Fruit fly (Drosophila melanogaster) whole organism, pupa: ENCODE results near the gene strat.

ENCODE experiments used
- CG10348 ChIP-seq: fragments of 200-800 bp; sonication (Bioruptor generic); IDR thresholded peaks from 2 replicates; pipeline ENCODE4 v1.3.6; 2022; ENCODE audit warnings: missing biosample characterization, missing genetic modification characterization
- CG12605 ChIP-seq: fragments of 200-800 bp; sonication (Bioruptor generic); IDR thresholded peaks from 2 replicates; pipeline ENCODE4 v1.3.6; 2022; ENCODE audit warnings: missing biosample characterization, missing genetic modification characterization
- CG13204 ChIP-seq: fragments of 200-800 bp; sonication (Bioruptor generic); optimal IDR thresholded peaks from 2 replicates; lab custom pipeline; 2018; ENCODE audit warnings: missing biosample characterization, mild to moderate bottlenecking, missing genetic modification characterization, moderate library complexity
- CG14655 ChIP-seq: fragments of 200-800 bp; sonication (Bioruptor generic); optimal IDR thresholded peaks from 3 replicates; lab custom pipeline; 2017; ENCODE audit warnings: mild to moderate bottlenecking, missing biosample characterization, missing genetic modification reagents, missing genetic modification characterization
- CG15710 ChIP-seq: fragments of 200-800 bp; sonication (Bioruptor generic); optimal IDR thresholded peaks from 2 replicates; lab custom pipeline; 2018; ENCODE audit warnings: missing biosample characterization, mild to moderate bottlenecking, missing genetic modification characterization, moderate library complexity
- CG17806 ChIP-seq: fragments of 200-800 bp; sonication (Bioruptor generic); optimal IDR thresholded peaks from 2 replicates; lab custom pipeline; 2018; ENCODE audit warnings: missing biosample characterization, mild to moderate bottlenecking, missing genetic modification characterization, moderate library complexity
- CG32121 ChIP-seq: fragments of 200-800 bp; sonication (Bioruptor generic); IDR thresholded peaks from 2 replicates; pipeline ENCODE4 v1.3.6; 2022; ENCODE audit warnings: missing biosample characterization, missing genetic modification characterization
- CG34367 ChIP-seq: fragments of 200-800 bp; sonication (Bioruptor generic); optimal IDR thresholded peaks from 2 replicates; lab custom pipeline; 2018; ENCODE audit warnings: missing biosample characterization, mild to moderate bottlenecking, missing genetic modification characterization
- CG4496 ChIP-seq: fragments of 200-800 bp; sonication (Bioruptor generic); IDR thresholded peaks from 3 replicates; pipeline ENCODE4 v1.3.6; 2022; ENCODE audit warnings: missing biosample characterization, missing genetic modification characterization
- CG8159 ChIP-seq: fragments of 200-800 bp; sonication (Bioruptor generic); optimal IDR thresholded peaks from 3 replicates; lab custom pipeline; 2018; ENCODE audit warnings: missing biosample characterization, mild to moderate bottlenecking, missing genetic modification characterization, moderate library complexity
- CG8301 ChIP-seq: fragments of 200-800 bp; sonication (Bioruptor generic); optimal IDR thresholded peaks from 2 replicates; lab custom pipeline; 2018; ENCODE audit warnings: missing biosample characterization, mild to moderate bottlenecking, missing genetic modification characterization
- CG9948 ChIP-seq: fragments of 200-800 bp; sonication (Bioruptor generic); optimal IDR thresholded peaks from 2 replicates; lab custom pipeline; 2018; ENCODE audit warnings: missing biosample characterization, mild to moderate bottlenecking, missing genetic modification characterization, moderate library complexity
- D1 ChIP-seq: fragments of 200-800 bp; sonication (Bioruptor generic); optimal IDR thresholded peaks from 2 replicates; lab custom pipeline; 2018; ENCODE audit warnings: missing biosample characterization, mild to moderate bottlenecking, missing genetic modification characterization, moderate library complexity
- EcR ChIP-seq: fragments of 200-800 bp; sonication (Bioruptor generic); optimal IDR thresholded peaks from 3 replicates; lab custom pipeline; 2019; ENCODE audit warnings: missing biosample characterization, missing genetic modification characterization, mild to moderate bottlenecking, moderate library complexity, missing genetic modification reagents
- Ets98B ChIP-seq: fragments of 200-800 bp; sonication (Bioruptor generic); IDR thresholded peaks from 2 replicates; pipeline ENCODE4 v1.3.6; 2022; ENCODE audit warnings: missing biosample characterization, missing genetic modification characterization
- Pif1A ChIP-seq: fragments of 200-800 bp; sonication (Bioruptor generic); optimal IDR thresholded peaks from 3 replicates; lab custom pipeline; 2016; ENCODE audit warnings: missing biosample characterization, missing genetic modification characterization
- Pif1B ChIP-seq: fragments of 200-800 bp; sonication (Bioruptor generic); optimal IDR thresholded peaks from 3 replicates; lab custom pipeline; 2016; ENCODE audit warnings: missing biosample characterization, missing genetic modification characterization
- Snoo ChIP-seq: fragments of 200-800 bp; sonication (Bioruptor generic); optimal IDR thresholded peaks from 3 replicates; lab custom pipeline; 2017; ENCODE audit warnings: missing biosample characterization, mild to moderate bottlenecking, missing genetic modification characterization, inconsistent platforms
- fd96Ca ChIP-seq: fragments of 200-800 bp; sonication (Bioruptor generic); IDR thresholded peaks from 3 replicates; pipeline ENCODE4 v1.3.6; 2022; ENCODE audit warnings: missing biosample characterization, missing genetic modification characterization
- gl ChIP-seq: fragments of 200-800 bp; sonication (Bioruptor generic); optimal IDR thresholded peaks from 2 replicates; lab custom pipeline; 2018; ENCODE audit warnings: missing biosample characterization, mild to moderate bottlenecking, missing genetic modification characterization
- rn ChIP-seq: fragments of 200-800 bp; sonication (Bioruptor generic); IDR thresholded peaks from 2 replicates; pipeline ENCODE4 v1.3.6; 2022; ENCODE audit warnings: missing biosample characterization, missing genetic modification characterization

Gene strat

dm6 chr2L:8276880-8277279 lies 43.2 kb upstream of the strat start:
- TF ChIP-seq Pif1B (GFP tag; lab: Kevin White, UChicago): no peak
- no peak for TF ChIP-seq CG13204 (GFP tag; lab: Kevin White, UChicago)
- TF ChIP-seq gl (tag; lab: Kevin White, UChicago): no peak
- no peak for TF ChIP-seq CG34367 (tag; lab: Kevin White, UChicago)

DNA sequence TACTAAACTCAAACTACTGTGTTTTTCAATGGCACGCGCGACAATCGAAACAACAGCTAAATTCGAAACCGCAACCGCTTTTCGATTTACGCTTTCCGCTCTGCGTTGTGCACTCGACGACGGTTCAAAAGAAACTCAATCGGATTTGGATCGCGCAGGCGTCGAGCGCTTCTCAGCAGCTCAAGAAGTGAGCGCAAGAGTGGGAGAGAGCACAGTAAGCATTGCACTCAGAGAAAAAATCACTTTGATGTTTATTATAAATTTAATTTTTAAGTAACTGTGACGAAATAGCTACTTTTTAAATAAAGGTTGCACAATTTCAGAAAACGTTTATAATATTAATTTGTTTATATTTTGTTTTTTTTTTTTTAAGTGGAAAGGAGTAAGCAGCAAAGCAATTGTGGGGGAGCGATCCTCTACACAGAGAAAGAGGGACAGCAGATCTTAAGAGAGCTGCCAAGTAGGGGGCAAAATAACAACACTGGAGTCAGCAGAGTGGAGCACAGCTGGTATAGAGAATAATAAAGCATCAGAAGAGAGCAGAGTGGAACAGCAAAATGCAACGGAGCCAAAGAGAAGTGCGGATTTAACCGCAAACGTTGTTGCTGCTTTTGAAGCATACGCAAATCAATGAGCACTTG lies 42.4 kb upstream of the strat start:
- TF ChIP-seq CG15710 (tag; lab: Kevin White, UChicago) (peak; percentile 98), D1 (tag; lab: Kevin White, UChicago) (peak; percentile 98), CG8301 (peak; percentile 98), CG12605 (GFP tag; lab: Robert Waterston, UW) (peak; percentile 100), fd96Ca (peak; percentile 98), CG13204 (GFP tag; lab: Kevin White, UChicago) (peak; percentile 92), rn (GFP tag; lab: Robert Waterston, UW) (peak; percentile 99), CG4496 (GFP tag; lab: Robert Waterston, UW) (peak; percentile 99), EcR (GFP tag; lab: Kevin White, UChicago) (peak; percentile 81), Pif1A (peak; percentile 99), Pif1B (GFP tag; lab: Kevin White, UChicago) (peak; percentile 100), CG8159 (tag; lab: Kevin White, UChicago) (peak; percentile 98), Snoo (tag; lab: Kevin White, UChicago) (peak; percentile 99), CG17806 (tag; lab: Kevin White, UChicago) (peak; percentile 99), CG34367 (tag; lab: Kevin White, UChicago) (peak; percentile 97), CG10348 (GFP tag; lab: Robert Waterston, UW) (peak; percentile 93), CG14655 (GFP tag; lab: Kevin White, UChicago) (peak; percentile 99), Ets98B (GFP tag; lab: Robert Waterston, UW) (peak; percentile 99), CG9948 (tag; lab: Kevin White, UChicago) (peak; percentile 98), CG32121 (GFP tag; lab: Robert Waterston, UW) (peak; percentile 100), gl (tag; lab: Kevin White, UChicago) (peak; percentile 93)

dm6 chr2L:8279400-8280065 lies 40.6 kb upstream of the strat start:
- TF ChIP-seq EcR (GFP tag; lab: Kevin White, UChicago) (peak; percentile 72), Snoo (tag; lab: Kevin White, UChicago) (peak; percentile 92), CG15710 (tag; lab: Kevin White, UChicago) (peak; percentile 91), CG34367 (tag; lab: Kevin White, UChicago) (peak; percentile 93), CG14655 (GFP tag; lab: Kevin White, UChicago) (peak; percentile 94), D1 (tag; lab: Kevin White, UChicago) (peak; percentile 66), CG10348 (GFP tag; lab: Robert Waterston, UW) (no peak), Ets98B (GFP tag; lab: Robert Waterston, UW) (peak; percentile 77), CG12605 (GFP tag; lab: Robert Waterston, UW) (peak; percentile 77; the same call in 1 of the 2 replicates), rn (GFP tag; lab: Robert Waterston, UW) (peak; percentile 60; the same call in 1 of the 2 replicates), gl (tag; lab: Kevin White, UChicago) (peak; percentile 88), CG8301 (peak; percentile 91), CG17806 (tag; lab: Kevin White, UChicago) (peak; percentile 94), CG13204 (GFP tag; lab: Kevin White, UChicago) (peak; percentile 82), CG8159 (tag; lab: Kevin White, UChicago) (peak; percentile 93), Pif1B (GFP tag; lab: Kevin White, UChicago) (peak; percentile 92), Pif1A (peak; percentile 92), fd96Ca (peak; percentile 85), CG32121 (GFP tag; lab: Robert Waterston, UW) (no peak), CG4496 (GFP tag; lab: Robert Waterston, UW) (peak; percentile 86), CG9948 (tag; lab: Kevin White, UChicago) (peak; percentile 92)

dm6 chr2L:8280225-8280624 lies 39.9 kb upstream of the strat start:
- TF ChIP-seq Snoo (tag; lab: Kevin White, UChicago): no peak
- TF ChIP-seq EcR (GFP tag; lab: Kevin White, UChicago): peak; percentile 90

- TF ChIP-seq CG15710 (tag; lab: Kevin White, UChicago): no peak
- no peak for TF ChIP-seq CG12605 (GFP tag; lab: Robert Waterston, UW)
- no peak for TF ChIP-seq CG10348 (GFP tag; lab: Robert Waterston, UW)
- no peak for TF ChIP-seq CG4496 (GFP tag; lab: Robert Waterston, UW)
- no peak for TF ChIP-seq CG13204 (GFP tag; lab: Kevin White, UChicago)
- no peak for TF ChIP-seq gl (tag; lab: Kevin White, UChicago)
- TF ChIP-seq Snoo (tag; lab: Kevin White, UChicago): no peak
- no peak for TF ChIP-seq CG34367 (tag; lab: Kevin White, UChicago)
- TF ChIP-seq Pif1B (GFP tag; lab: Kevin White, UChicago): no peak
- no peak for TF ChIP-seq Ets98B (GFP tag; lab: Robert Waterston, UW)
- no peak for TF ChIP-seq CG8301
- no peak for TF ChIP-seq fd96Ca
- TF ChIP-seq EcR (GFP tag; lab: Kevin White, UChicago): no peak
- no peak for TF ChIP-seq CG32121 (GFP tag; lab: Robert Waterston, UW)
- TF ChIP-seq CG9948 (tag; lab: Kevin White, UChicago): no peak
- no peak for TF ChIP-seq D1 (tag; lab: Kevin White, UChicago)
- TF ChIP-seq CG8159 (tag; lab: Kevin White, UChicago): no peak
- no peak for TF ChIP-seq Pif1A
Measured at dm6 chr2L:8281872-8282271, 38.3 kb upstream of the strat start.
